Worm (Caenorhabditis elegans) whole organism, L4 larva: Measurements from ENCODE around the gene elo-4.

Experiments used
- D1046.2 ChIP-seq: fragments of 200-800 bp; sonication (Bioruptor generic); IDR thresholded peaks from 2 replicates; pipeline ENCODE4 v1.3.6; 2022; ENCODE audit warnings: missing genetic modification characterization, missing compliant biosample characterization
- F37D6.2 ChIP-seq: sonication (generic microtip); optimal IDR thresholded peaks from 2 replicates; lab custom pipeline; 2016; ENCODE audit warnings: mild to moderate bottlenecking, missing genetic modification characterization, missing compliant biosample characterization
- F44E2.7 ChIP-seq: fragments of 200-800 bp; sonication (Bioruptor generic); IDR thresholded peaks from 2 replicates; pipeline ENCODE4 v2.1.2; 2022; ENCODE audit warnings: missing genetic modification characterization, missing compliant biosample characterization
- R02D3.7 ChIP-seq: fragments of 150-350 bp; sonication (generic microtip); optimal IDR thresholded peaks from 3 replicates; lab custom pipeline; 2014; ENCODE audit warnings: missing biosample characterization, missing genetic modification characterization
- T26A8.4 ChIP-seq: fragments of 200-800 bp; sonication (Bioruptor generic); IDR thresholded peaks from 2 replicates; pipeline ENCODE4 v1.3.6; 2022; ENCODE audit warnings: missing genetic modification characterization, missing compliant biosample characterization
- Y105C5A.15 ChIP-seq: fragments of 200-800 bp; sonication (Bioruptor generic); IDR thresholded peaks from 2 replicates; pipeline ENCODE4 v1.3.6; 2022; ENCODE audit warnings: missing genetic modification characterization, missing compliant biosample characterization
- aha-1 ChIP-seq: fragments of 150-350 bp; peaks from one replicate; lab custom pipeline; 2014; ENCODE audit warnings: missing biosample characterization, missing genetic modification characterization
- aly-2 ChIP-seq: sonication (generic microtip); optimal IDR thresholded peaks from 2 replicates; lab custom pipeline; 2018; ENCODE audit warnings: missing biosample characterization, missing genetic modification characterization
- arid-1 ChIP-seq: fragments of 200-800 bp; sonication (Bioruptor generic); conservative IDR thresholded peaks from 2 replicates; pipeline ENCODE4 v1.3.6; 2022; ENCODE audit warnings: missing genetic modification reagents, missing genetic modification characterization, missing compliant biosample characterization
- ceh-62 ChIP-seq: sonication (generic microtip); optimal IDR thresholded peaks from 2 replicates; lab custom pipeline; 2017; ENCODE audit warnings: missing biosample characterization, missing genetic modification characterization
- ceh-82 ChIP-seq: sonication (generic microtip); optimal IDR thresholded peaks from 2 replicates; lab custom pipeline; 2017; ENCODE audit warnings: missing biosample characterization, missing genetic modification characterization
- cey-2 ChIP-seq: sonication (generic microtip); optimal IDR thresholded peaks from 3 replicates; lab custom pipeline; 2017; ENCODE audit warnings: missing genetic modification characterization, mild to moderate bottlenecking, missing compliant biosample characterization, antibody characterized with exemption, borderline replicate concordance; ENCODE audit not compliant: insufficient read depth
- daf-12 ChIP-seq: fragments of 150-350 bp; optimal IDR thresholded peaks from 2 replicates; lab custom pipeline; 2014; ENCODE audit warnings: missing biosample characterization, missing genetic modification reagents, missing genetic modification characterization
- daf-16 ChIP-seq, 3 experiments: sonication (generic microtip); optimal IDR thresholded peaks; 2 replicates each; lab custom pipeline; 2016 to 2017; ENCODE audit warnings: missing genetic modification characterization in 3 of 3, missing genetic modification reagents in 3 of 3, mild to moderate bottlenecking in 2 of 3, missing compliant biosample characterization in 2 of 3, missing biosample characterization in 1 of 3, moderate library complexity in 1 of 3
- dmd-6 ChIP-seq: fragments of 200-800 bp; sonication (Bioruptor generic); IDR thresholded peaks from 2 replicates; pipeline ENCODE4 v1.3.6; 2022; ENCODE audit warnings: missing genetic modification reagents, missing genetic modification characterization, missing compliant biosample characterization
- gei-8 ChIP-seq: fragments of 200-800 bp; sonication (Bioruptor generic); optimal IDR thresholded peaks from 2 replicates; lab custom pipeline; 2018; ENCODE audit warnings: mild to moderate bottlenecking, missing genetic modification characterization, missing compliant biosample characterization
- hlh-11 ChIP-seq: fragments of 200-800 bp; sonication (Bioruptor generic); optimal IDR thresholded peaks from 2 replicates; lab custom pipeline; 2018; ENCODE audit warnings: mild to moderate bottlenecking, missing genetic modification characterization, missing compliant biosample characterization
- hlh-30 ChIP-seq: sonication (generic microtip); optimal IDR thresholded peaks from 2 replicates; lab custom pipeline; 2017; ENCODE audit warnings: antibody characterized with exemption, mild to moderate bottlenecking, missing genetic modification characterization, missing compliant biosample characterization; ENCODE audit not compliant: insufficient read depth
- jun-1 ChIP-seq: fragments of 150-350 bp; optimal IDR thresholded peaks from 2 replicates; lab custom pipeline; 2014; ENCODE audit warnings: missing biosample characterization, missing genetic modification reagents, missing genetic modification characterization
- lim-7 ChIP-seq: fragments of 200-800 bp; sonication (Bioruptor generic); IDR thresholded peaks from 2 replicates; pipeline ENCODE4 v1.3.6; 2022; ENCODE audit warnings: missing genetic modification characterization, missing compliant biosample characterization
- lin-13 ChIP-seq: fragments of 150-350 bp; optimal IDR thresholded peaks from 2 replicates; lab custom pipeline; 2014; ENCODE audit warnings: missing biosample characterization, missing genetic modification reagents, missing genetic modification characterization
- lin-29 ChIP-seq: fragments of 200-800 bp; sonication (Bioruptor generic); IDR thresholded peaks from 2 replicates; pipeline ENCODE4 v1.3.6; 2022; ENCODE audit warnings: missing genetic modification reagents, missing genetic modification characterization, missing compliant biosample characterization
- lsy-2 ChIP-seq, 2 experiments: fragments of 150-350 bp in 1 of 2; sonication (generic microtip) in 1 of 2; optimal IDR thresholded peaks; 2 replicates each; lab custom pipeline; 2014 to 2017; ENCODE audit warnings: missing biosample characterization in 2 of 2, missing genetic modification characterization in 2 of 2
- madf-5 ChIP-seq, 2 experiments: fragments of 200-800 bp; sonication (Bioruptor generic); IDR thresholded peaks; 2 replicates each; pipeline ENCODE4 v1.3.6; 2022; ENCODE audit warnings: missing compliant biosample characterization in 2 of 2, missing genetic modification characterization in 2 of 2
- mdl-1 ChIP-seq, 2 experiments: fragments of 150-350 bp in 1 of 2; sonication (generic microtip) in 1 of 2; optimal IDR thresholded peaks; 2 replicates each; lab custom pipeline; 2014 to 2017; ENCODE audit warnings: missing biosample characterization in 2 of 2, missing genetic modification characterization in 2 of 2
- mdt-29 ChIP-seq: fragments of 200-800 bp; sonication (Bioruptor generic); IDR thresholded peaks from 2 replicates; pipeline ENCODE4 v1.3.6; 2022; ENCODE audit warnings: missing genetic modification reagents, missing genetic modification characterization, missing compliant biosample characterization
- nhr-237 ChIP-seq: sonication (generic microtip); optimal IDR thresholded peaks from 2 replicates; lab custom pipeline; 2017; ENCODE audit warnings: missing biosample characterization, missing genetic modification characterization
- nhr-28 ChIP-seq: fragments of 150-350 bp; optimal IDR thresholded peaks from 2 replicates; lab custom pipeline; 2014; ENCODE audit warnings: missing biosample characterization, missing genetic modification characterization
- nhr-42 ChIP-seq: fragments of 200-800 bp; sonication (Bioruptor generic); IDR thresholded peaks from 2 replicates; pipeline ENCODE4 v1.3.6; 2022; ENCODE audit warnings: missing genetic modification characterization, missing compliant biosample characterization
- nhr-48 ChIP-seq: sonication (generic microtip); optimal IDR thresholded peaks from 2 replicates; lab custom pipeline; 2016; ENCODE audit warnings: mild to moderate bottlenecking, missing genetic modification characterization, missing compliant biosample characterization
- nhr-76 ChIP-seq: fragments of 150-350 bp; optimal IDR thresholded peaks from 2 replicates; lab custom pipeline; 2014; ENCODE audit warnings: missing biosample characterization, missing genetic modification characterization
- set-16 ChIP-seq: fragments of 200-800 bp; sonication (Bioruptor generic); IDR thresholded peaks from 2 replicates; pipeline ENCODE4 v1.3.6; 2022; ENCODE audit warnings: missing genetic modification reagents, missing genetic modification characterization, missing compliant biosample characterization
- spr-3 ChIP-seq: fragments of 200-800 bp; sonication (Bioruptor generic); optimal IDR thresholded peaks from 2 replicates; lab custom pipeline; 2018; ENCODE audit warnings: mild to moderate bottlenecking, missing genetic modification characterization, missing compliant biosample characterization
- unc-39 ChIP-seq: sonication (generic microtip); optimal IDR thresholded peaks from 2 replicates; lab custom pipeline; 2017; ENCODE audit warnings: missing biosample characterization, missing genetic modification characterization
- unc-62 ChIP-seq, 3 experiments: fragments of 150-350 bp in 1 of 3; sonication (generic microtip); optimal IDR thresholded peaks in 2 of 3; peaks in 1 of 3; 1 replicate in 1 of 3; 2 replicates in 2 of 3; lab custom pipeline; 2014 to 2017; ENCODE audit warnings: missing biosample characterization in 3 of 3, missing genetic modification characterization in 3 of 3, missing genetic modification reagents in 3 of 3, missing genotype in 1 of 3
- vab-7 ChIP-seq: fragments of 200-800 bp; sonication (Bioruptor generic); IDR thresholded peaks from 2 replicates; pipeline ENCODE4 v1.3.6; 2022; ENCODE audit warnings: missing genetic modification reagents, missing genetic modification characterization, missing compliant biosample characterization
- zag-1 ChIP-seq: fragments of 150-350 bp; optimal IDR thresholded peaks from 2 replicates; lab custom pipeline; 2014; ENCODE audit warnings: missing biosample characterization, missing genetic modification characterization
- zfp-3 ChIP-seq: fragments of 200-800 bp; sonication (Bioruptor generic); conservative IDR thresholded peaks from 2 replicates; pipeline ENCODE4 v1.3.6; 2022; ENCODE audit warnings: missing genetic modification reagents, missing genetic modification characterization, missing compliant biosample characterization
- ztf-7 ChIP-seq: fragments of 150-350 bp; optimal IDR thresholded peaks from 2 replicates; lab custom pipeline; 2014; ENCODE audit warnings: missing biosample characterization, missing genetic modification characterization

Gene elo-4

DNA sequence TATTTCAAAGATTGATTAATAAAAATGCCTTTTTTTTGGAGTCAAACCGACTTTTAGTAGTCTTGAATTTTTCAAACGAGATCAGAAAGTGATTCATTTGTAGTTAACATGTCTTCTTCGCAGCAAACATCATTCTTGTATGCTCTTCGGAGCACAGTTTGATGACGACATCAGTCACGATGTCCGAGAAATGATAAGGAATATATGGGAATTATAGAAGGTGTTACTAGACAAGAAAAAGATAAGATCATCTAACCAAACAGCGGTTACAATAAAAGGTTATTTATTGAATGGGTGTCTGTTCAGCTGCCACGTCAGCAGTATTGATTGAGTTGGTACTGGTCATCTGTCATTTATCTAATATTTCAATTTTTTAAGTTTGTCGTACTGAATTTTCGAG, 32.3 kb upstream of the elo-4 start:
- TF ChIP-seq mdl-1 (tag; optimal IDR thresholded peaks at IDR 0.05; lab: Kevin White, UChicago) (no peak), unc-62 (GFP tag; optimal IDR thresholded peaks at IDR 0.05 in 1 of 2; lab: Kevin White, UChicago) (peak in 1 of 2 experiments; percentile 83), unc-62 (tag; optimal IDR thresholded peaks at IDR 0.05; lab: Kevin White, UChicago) (no peak), dmd-6 (GFP tag; lab: Robert Waterston, UW) (peak; percentile 29; the same call in 1 of the 2 replicates), nhr-28 (peak; percentile 65)

- TF ChIP-seq F37D6.2 (tag; lab: Kevin White, UChicago) = no peak
- TF ChIP-seq Y105C5A.15 (GFP tag; lab: Robert Waterston, UW) = no peak
- TF ChIP-seq lsy-2 (tag; optimal IDR thresholded peaks at IDR 0.05; lab: Kevin White, UChicago) = no peak
- TF ChIP-seq nhr-48 (tag; lab: Kevin White, UChicago) = no peak
- TF ChIP-seq aha-1 (tag; lab: Kevin White, UChicago) = peak; percentile 80
- TF ChIP-seq ceh-62 (tag; lab: Kevin White, UChicago) = no peak
- TF ChIP-seq jun-1 = no peak
- TF ChIP-seq, all 104 proteins: peak for 1
These were observed 27.2 kb upstream of the elo-4 start, which contains the start of gene flp-25 for ce11 chrIII:9361228-9361627. Gene flp-25 (plus strand): TSS chrIII:9361528.

DNA sequence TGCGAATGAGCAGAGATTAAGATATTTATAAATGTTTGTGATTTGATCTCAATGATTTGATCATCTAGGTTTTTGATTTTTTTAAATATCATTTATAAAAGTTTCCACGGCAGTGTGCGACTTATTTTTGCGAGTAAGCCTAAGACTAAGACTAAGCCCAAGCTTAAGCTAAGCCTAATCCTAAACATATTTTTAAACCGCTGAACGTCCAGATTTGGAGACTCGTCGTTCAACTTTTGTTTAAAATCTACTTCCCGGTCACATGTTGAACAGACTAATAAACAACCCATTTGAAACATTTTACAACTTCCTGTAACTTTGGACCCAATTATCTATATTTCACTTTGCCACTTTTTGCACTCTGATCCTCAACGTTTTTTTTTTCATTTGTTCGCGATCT, 25.0 kb upstream of the elo-4 start, which contains the start of gene K04H4.5:
TSS of gene K04H4.5 (plus strand) at position 301 of the 400 bp plus-strand sequence.
- TF ChIP-seq cey-2 (tag; lab: Kevin White, UChicago) (no peak), daf-12 (no peak), vab-7 (GFP tag; lab: Robert Waterston, UW) (no peak), mdt-29 (no peak), T26A8.4 (GFP tag; lab: Robert Waterston, UW) (no peak), lim-7 (no peak), nhr-237 (tag; lab: Kevin White, UChicago) (no peak), ceh-62 (tag; lab: Kevin White, UChicago) (no peak), lin-29 (GFP tag; lab: Robert Waterston, UW) (no peak), lsy-2 (tag; optimal IDR thresholded peaks at IDR 0.05; lab: Kevin White, UChicago) (no peak), daf-16 (GFP tag; optimal IDR thresholded peaks at IDR 0.05; lab: Kevin White, UChicago) (no peak), daf-16 (tag; optimal IDR thresholded peaks at IDR 0.05; lab: Kevin White, UChicago) (no peak), ztf-7 (tag; lab: Kevin White, UChicago) (no peak), nhr-76 (tag; lab: Kevin White, UChicago) (no peak)
- TF ChIP-seq, all 104 proteins: peak for 0

- TF ChIP-seq set-16 (GFP tag; lab: Robert Waterston, UW) = peak; percentile 52
- TF ChIP-seq ceh-82 (tag; lab: Kevin White, UChicago) = no peak
- no peak for TF ChIP-seq hlh-11
- TF ChIP-seq, all 104 proteins: peak for 1
These were observed 21.4 kb upstream of the elo-4 start, which contains the start of gene chtb-1 for ce11 chrIII:9355412-9355969. Gene chtb-1 (minus strand): TSS chrIII:9355462.

- TF ChIP-seq hlh-11 = peak; percentile 26
- no peak for TF ChIP-seq nhr-42 (GFP tag; lab: Robert Waterston, UW)
- TF ChIP-seq unc-39 (tag; lab: Kevin White, UChicago) = no peak
- TF ChIP-seq spr-3 (GFP tag; lab: Kevin White, UChicago) = no peak
- peak; percentile 79 for TF ChIP-seq hlh-30 (tag; lab: Kevin White, UChicago)
- no peak for TF ChIP-seq cey-2 (tag; lab: Kevin White, UChicago)
- TF ChIP-seq zag-1 (tag; lab: Kevin White, UChicago) = no peak
- TF ChIP-seq mdt-29 = no peak
- no peak for TF ChIP-seq arid-1
- TF ChIP-seq lin-13 (GFP tag; lab: Kevin White, UChicago) = no peak
- TF ChIP-seq aha-1 (tag; lab: Kevin White, UChicago) = no peak
- no peak for TF ChIP-seq ztf-7 (tag; lab: Kevin White, UChicago)
- no peak for TF ChIP-seq madf-5 (GFP tag; IDR thresholded peaks at IDR 0.05; lab: Robert Waterston, UW)
- TF ChIP-seq R02D3.7 (tag; lab: Kevin White, UChicago) = no peak
- TF ChIP-seq ceh-62 (tag; lab: Kevin White, UChicago) = no peak
- no peak for TF ChIP-seq gei-8 (GFP tag; lab: Kevin White, UChicago)
- peak; percentile 53 for TF ChIP-seq set-16 (GFP tag; lab: Robert Waterston, UW)
- no peak for TF ChIP-seq F37D6.2 (tag; lab: Kevin White, UChicago)
- TF ChIP-seq aly-2 = no peak
- TF ChIP-seq D1046.2 (GFP tag; lab: Robert Waterston, UW) = no peak
- no peak for TF ChIP-seq F44E2.7 (GFP tag; lab: Robert Waterston, UW)
- TF ChIP-seq ceh-82 (tag; lab: Kevin White, UChicago) = no peak
- TF ChIP-seq zfp-3 = no peak
These were observed 19.7 kb upstream of the elo-4 start for ce11 chrIII:9353814-9354213.
